Fruit fly (Drosophila melanogaster) whole organism, embryonic: Measurements from ENCODE around the gene CG3534.

ENCODE experiments used
- Bteb2 ChIP-seq: fragments of 200-800 bp; sonication (Bioruptor generic); optimal IDR thresholded peaks from 2 replicates; lab custom pipeline; 2016; ENCODE audit warnings: missing biosample characterization, missing genetic modification characterization
- CG10431 ChIP-seq: fragments of 200-800 bp; sonication (Bioruptor generic); optimal IDR thresholded peaks from 3 replicates; lab custom pipeline; 2018; ENCODE audit warnings: missing biosample characterization, mild to moderate bottlenecking, missing genetic modification characterization
- CG10654 ChIP-seq: fragments of 200-800 bp; sonication (Bioruptor generic); optimal IDR thresholded peaks from 2 replicates; lab custom pipeline; 2016; ENCODE audit warnings: missing biosample characterization, missing genetic modification characterization
- CG12104 ChIP-seq: fragments of 200-800 bp; sonication (Bioruptor generic); optimal IDR thresholded peaks from 3 replicates; lab custom pipeline; 2016; ENCODE audit warnings: missing biosample characterization, missing genetic modification characterization
- CG12391 ChIP-seq: fragments of 200-800 bp; sonication (Bioruptor generic); optimal IDR thresholded peaks from 3 replicates; lab custom pipeline; 2018; ENCODE audit warnings: missing biosample characterization, mild to moderate bottlenecking, missing genetic modification characterization, moderate library complexity
- CG15269 ChIP-seq: fragments of 200-800 bp; sonication (Bioruptor generic); optimal IDR thresholded peaks from 2 replicates; lab custom pipeline; 2018; ENCODE audit warnings: missing biosample characterization, mild to moderate bottlenecking, missing genetic modification characterization, moderate library complexity
- CG1529 ChIP-seq: fragments of 200-800 bp; sonication (Bioruptor generic); optimal IDR thresholded peaks from 3 replicates; lab custom pipeline; 2018; ENCODE audit warnings: missing biosample characterization, missing genetic modification characterization
- CG17568 ChIP-seq: fragments of 200-800 bp; sonication (Bioruptor generic); optimal IDR thresholded peaks from 2 replicates; lab custom pipeline; 2018; ENCODE audit warnings: missing biosample characterization, mild to moderate bottlenecking, missing genetic modification characterization, moderate library complexity
- CG18599 ChIP-seq: fragments of 200-800 bp; sonication (Bioruptor generic); optimal IDR thresholded peaks from 3 replicates; lab custom pipeline; 2017; ENCODE audit warnings: missing biosample characterization, missing genetic modification characterization, mild to moderate bottlenecking, moderate library complexity, missing genetic modification reagents
- CG2199 ChIP-seq: fragments of 200-800 bp; sonication (Bioruptor generic); IDR thresholded peaks from 3 replicates; pipeline ENCODE4 v1.3.6; 2022; ENCODE audit warnings: missing biosample characterization, missing genetic modification characterization
- CG2678 ChIP-seq: fragments of 200-800 bp; sonication (Bioruptor generic); optimal IDR thresholded peaks from 3 replicates; lab custom pipeline; 2019; ENCODE audit warnings: missing biosample characterization, mild to moderate bottlenecking, missing genetic modification characterization, moderate library complexity
- CG34224 ChIP-seq: fragments of 200-800 bp; sonication (Bioruptor generic); IDR thresholded peaks from 3 replicates; pipeline ENCODE4 v1.3.6; 2022; ENCODE audit warnings: missing biosample characterization, missing genetic modification characterization; ENCODE audit not compliant: partially characterized antibody
- CG34376 ChIP-seq: fragments of 200-800 bp; sonication (Bioruptor generic); optimal IDR thresholded peaks from 2 replicates; lab custom pipeline; 2018; ENCODE audit warnings: missing biosample characterization, mild to moderate bottlenecking, missing genetic modification characterization
- CG4424 ChIP-seq: fragments of 200-800 bp; sonication (Bioruptor generic); optimal IDR thresholded peaks from 3 replicates; lab custom pipeline; 2016; ENCODE audit warnings: missing biosample characterization, missing genetic modification characterization
- CG6813 ChIP-seq: fragments of 200-800 bp; sonication (Bioruptor generic); optimal IDR thresholded peaks from 2 replicates; lab custom pipeline; 2017; ENCODE audit warnings: missing biosample characterization, missing genetic modification characterization, mild to moderate bottlenecking, moderate library complexity, missing genetic modification reagents
- CG7839 ChIP-seq: fragments of 200-800 bp; sonication (Bioruptor generic); optimal IDR thresholded peaks from 3 replicates; lab custom pipeline; 2018; ENCODE audit warnings: missing biosample characterization, mild to moderate bottlenecking, missing genetic modification characterization, moderate library complexity
- CG8388 ChIP-seq: fragments of 200-800 bp; sonication (Bioruptor generic); optimal IDR thresholded peaks from 2 replicates; lab custom pipeline; 2019; ENCODE audit warnings: missing biosample characterization, mild to moderate bottlenecking, missing genetic modification characterization, moderate library complexity
- CG8765 ChIP-seq: fragments of 200-800 bp; sonication (Bioruptor generic); IDR thresholded peaks from 2 replicates; pipeline ENCODE4 v1.3.6; 2022; ENCODE audit warnings: missing biosample characterization, missing genetic modification characterization
- CG8924 ChIP-seq: fragments of 200-800 bp; optimal IDR thresholded peaks from 3 replicates; lab custom pipeline; 2019; ENCODE audit warnings: missing biosample characterization, mild to moderate bottlenecking, missing genetic modification characterization, moderate library complexity
- CG9609 ChIP-seq: fragments of 200-800 bp; sonication (Bioruptor generic); optimal IDR thresholded peaks from 3 replicates; lab custom pipeline; 2016; ENCODE audit warnings: missing biosample characterization, missing genetic modification characterization
- CG9876 ChIP-seq: fragments of 200-800 bp; sonication (Bioruptor generic); optimal IDR thresholded peaks from 2 replicates; lab custom pipeline; 2016; ENCODE audit warnings: missing biosample characterization, missing genetic modification characterization
- CHES-1-like ChIP-seq: fragments of 200-800 bp; sonication (Bioruptor generic); optimal IDR thresholded peaks from 2 replicates; lab custom pipeline; 2016; ENCODE audit warnings: missing biosample characterization, missing genetic modification characterization
- Fer1 ChIP-seq: fragments of 200-800 bp; sonication (Bioruptor generic); optimal IDR thresholded peaks from 2 replicates; lab custom pipeline; 2017; ENCODE audit warnings: missing biosample characterization, mild to moderate bottlenecking, missing genetic modification characterization
- MESR4 ChIP-seq: fragments of 200-800 bp; sonication (Bioruptor generic); optimal IDR thresholded peaks from 2 replicates; lab custom pipeline; 2018; ENCODE audit warnings: missing biosample characterization, mild to moderate bottlenecking, missing genetic modification characterization, moderate library complexity
- Nf-YB ChIP-seq: fragments of 200-800 bp; sonication (Bioruptor generic); optimal IDR thresholded peaks from 3 replicates; lab custom pipeline; 2019; ENCODE audit warnings: missing biosample characterization, mild to moderate bottlenecking, missing genetic modification characterization, moderate library complexity
- Nf-YC ChIP-seq: fragments of 200-800 bp; optimal IDR thresholded peaks from 3 replicates; lab custom pipeline; 2019; ENCODE audit warnings: missing biosample characterization, mild to moderate bottlenecking, missing genetic modification characterization, moderate library complexity
- Rfx ChIP-seq: fragments of 200-800 bp; sonication (Bioruptor generic); IDR thresholded peaks from 2 replicates; pipeline ENCODE4 v1.3.6; 2022; ENCODE audit warnings: missing biosample characterization, missing genetic modification characterization
- Side ChIP-seq: fragments of 200-800 bp; sonication (Bioruptor generic); optimal IDR thresholded peaks from 2 replicates; lab custom pipeline; 2016; ENCODE audit warnings: missing biosample characterization, missing genetic modification characterization
- Sry-δ ChIP-seq: fragments of 200-800 bp; sonication (Bioruptor generic); optimal IDR thresholded peaks from 2 replicates; lab custom pipeline; 2016; ENCODE audit warnings: missing biosample characterization, missing genetic modification characterization
- Stat92E ChIP-seq, 3 experiments: fragments of >200 bp in 2 of 3; fragments of 200-800 bp in 1 of 3; sonication (Bioruptor generic) in 1 of 3; optimal IDR thresholded peaks; 2 replicates each; lab custom pipeline; 2017 to 2019; ENCODE audit warnings: missing biosample characterization in 3 of 3, missing genetic modification characterization in 3 of 3, mild to moderate bottlenecking in 1 of 3, moderate library complexity in 1 of 3
- Xbp1 ChIP-seq: fragments of 200-800 bp; sonication (Bioruptor generic); optimal IDR thresholded peaks from 3 replicates; lab custom pipeline; 2016; ENCODE audit warnings: missing biosample characterization, mild to moderate bottlenecking, missing genetic modification characterization
- al ChIP-seq: fragments of 200-800 bp; sonication (Bioruptor generic); IDR thresholded peaks from 2 replicates; pipeline ENCODE4 v1.3.6; 2022; ENCODE audit warnings: missing biosample characterization, missing genetic modification characterization
- chinmo ChIP-seq: fragments of 200-800 bp; sonication (Bioruptor generic); IDR thresholded peaks from 4 replicates; pipeline ENCODE4 v1.3.6; 2022; ENCODE audit warnings: missing biosample characterization, missing genetic modification characterization; ENCODE audit not compliant: partially characterized antibody
- emc ChIP-seq: fragments of 200-800 bp; sonication (Bioruptor generic); optimal IDR thresholded peaks from 2 replicates; lab custom pipeline; 2016; ENCODE audit warnings: missing biosample characterization, missing genetic modification characterization
- ftz-f1 ChIP-seq: fragments of 200-800 bp; sonication (Bioruptor generic); optimal IDR thresholded peaks from 2 replicates; lab custom pipeline; 2016; ENCODE audit warnings: missing biosample characterization, missing genetic modification characterization
- gce ChIP-seq: fragments of 200-800 bp; sonication (Bioruptor generic); IDR thresholded peaks from 3 replicates; pipeline ENCODE4 v1.3.6; 2022; ENCODE audit warnings: missing biosample characterization, missing genetic modification characterization
- gcm ChIP-seq: fragments of 200-800 bp; sonication (Bioruptor generic); optimal IDR thresholded peaks from 2 replicates; lab custom pipeline; 2019; ENCODE audit warnings: missing biosample characterization, mild to moderate bottlenecking, missing genetic modification characterization, moderate library complexity
- gsb-n ChIP-seq: fragments of 200-800 bp; sonication (Bioruptor generic); optimal IDR thresholded peaks from 3 replicates; lab custom pipeline; 2018; ENCODE audit warnings: missing biosample characterization, mild to moderate bottlenecking, missing genetic modification characterization
- ind ChIP-seq: fragments of 200-800 bp; sonication (Bioruptor generic); optimal IDR thresholded peaks from 3 replicates; lab custom pipeline; 2016; ENCODE audit warnings: missing biosample characterization, missing genetic modification characterization
- nau ChIP-seq: fragments of 200-800 bp; sonication (Bioruptor generic); optimal IDR thresholded peaks from 3 replicates; lab custom pipeline; 2017; ENCODE audit warnings: missing biosample characterization, mild to moderate bottlenecking, missing genetic modification characterization, missing genetic modification reagents
- oc ChIP-seq: fragments of 200-800 bp; sonication (Bioruptor generic); optimal IDR thresholded peaks from 2 replicates; lab custom pipeline; 2018; ENCODE audit warnings: missing biosample characterization, mild to moderate bottlenecking, missing genetic modification characterization, moderate library complexity
- pzg ChIP-seq: fragments of 200-800 bp; sonication (Bioruptor generic); optimal IDR thresholded peaks from 3 replicates; lab custom pipeline; 2018; ENCODE audit warnings: missing biosample characterization, mild to moderate bottlenecking, missing genetic modification characterization, moderate library complexity
- row ChIP-seq: fragments of 200-800 bp; sonication (Bioruptor generic); IDR thresholded peaks from 3 replicates; pipeline ENCODE4 v1.3.6; 2022; ENCODE audit warnings: missing biosample characterization, missing genetic modification characterization
- salm ChIP-seq: fragments of 200-800 bp; sonication (Bioruptor generic); optimal IDR thresholded peaks from 2 replicates; lab custom pipeline; 2018; ENCODE audit warnings: missing biosample characterization, mild to moderate bottlenecking, missing genetic modification characterization
- slp2 ChIP-seq: fragments of 200-800 bp; sonication (Bioruptor generic); optimal IDR thresholded peaks from 2 replicates; lab custom pipeline; 2016; ENCODE audit warnings: missing biosample characterization, missing genetic modification characterization
- sr ChIP-seq: fragments of 200-800 bp; sonication (Bioruptor generic); IDR thresholded peaks from 3 replicates; pipeline ENCODE4 v1.3.6; 2022; ENCODE audit warnings: missing biosample characterization, missing genetic modification characterization
- vvl ChIP-seq: fragments of 200-800 bp; sonication (Bioruptor generic); IDR thresholded peaks from 2 replicates; pipeline ENCODE4 v1.3.6; 2022; ENCODE audit warnings: missing biosample characterization, missing genetic modification characterization
- wor ChIP-seq: fragments of 200-800 bp; sonication (Bioruptor generic); IDR thresholded peaks from 2 replicates; pipeline ENCODE4 v1.3.6; 2022; ENCODE audit warnings: missing biosample characterization, missing genetic modification characterization

CG3534 gene

dm6 chr3R:16986181-16987074, 9.8 kb upstream of the CG3534 start (continued):
- TF ChIP-seq CG10431 (peak; percentile 48), CG34224 (GFP tag; lab: Robert Waterston, UW) (no peak), gcm (GFP tag; lab: Kevin White, UChicago) (peak; percentile 58), Sry-δ (peak; percentile 56), vvl (GFP tag; lab: Robert Waterston, UW) (peak; percentile 97), sr (peak; percentile 91; the same call in 2 of the 3 replicates), CG9876 (peak; percentile 93), Stat92E (GFP tag; optimal IDR thresholded peaks at IDR 0.05; lab: Kevin White, UChicago) (no peak), CG2678 (peak; percentile 95), ind (GFP tag; lab: Kevin White, UChicago) (peak; percentile 98), CG34376 (GFP tag; lab: Kevin White, UChicago) (peak; percentile 97), CG12104 (peak; percentile 69), Nf-YC (peak; percentile 70), nau (GFP tag; lab: Kevin White, UChicago) (peak; percentile 77), CG2199 (GFP tag; lab: Robert Waterston, UW) (peak; percentile 93), CG10654 (peak; percentile 86), pzg (GFP tag; lab: Kevin White, UChicago) (peak; percentile 36), CHES-1-like (GFP tag; lab: Kevin White, UChicago) (peak; percentile 97), CG4424 (peak; percentile 82), Rfx (GFP tag; lab: Robert Waterston, UW) (peak; percentile 99), gce (GFP tag; lab: Robert Waterston, UW) (peak; percentile 84), chinmo (GFP tag; lab: Robert Waterston, UW) (0 out of 4 replicates have a peak, but pooled peaks have one; percentile 49), Fer1 (GFP tag; lab: Kevin White, UChicago) (peak; percentile 96), CG12391 (tag; lab: Kevin White, UChicago) (peak; percentile 81), Xbp1 (GFP tag; lab: Kevin White, UChicago) (peak; percentile 93), MESR4 (GFP tag; lab: Kevin White, UChicago) (peak; percentile 38), CG7839 (tag; lab: Kevin White, UChicago) (peak; percentile 96), CG18599 (GFP tag; lab: Kevin White, UChicago) (peak; percentile 98), CG1529 (GFP tag; lab: Kevin White, UChicago) (peak; percentile 33), wor (GFP tag; lab: Robert Waterston, UW) (peak; percentile 87), ftz-f1 (peak; percentile 87), CG15269 (tag; lab: Kevin White, UChicago) (peak; percentile 97), CG8765 (GFP tag; lab: Robert Waterston, UW) (peak; percentile 94), Side (peak; percentile 94), salm (tag; lab: Kevin White, UChicago) (peak; percentile 68), slp2 (GFP tag; lab: Kevin White, UChicago) (peak; percentile 90), al (peak; percentile 97), row (GFP tag; lab: Robert Waterston, UW) (peak; percentile 98), CG8924 (tag; lab: Kevin White, UChicago) (peak; percentile 86), CG17568 (GFP tag; lab: Kevin White, UChicago) (peak; percentile 86), Nf-YB (peak; percentile 62), gsb-n (peak; percentile 27), Bteb2 (GFP tag; lab: Kevin White, UChicago) (peak; percentile 95), emc (peak; percentile 89), CG6813 (GFP tag; lab: Kevin White, UChicago) (peak; percentile 89), CG9609 (GFP tag; lab: Kevin White, UChicago) (peak; percentile 92), CG8388 (GFP tag; lab: Kevin White, UChicago) (peak; percentile 63), oc (tag; lab: Kevin White, UChicago) (peak; percentile 81)
